Worm (Caenorhabditis elegans) whole organism, young adult: ENCODE measurements around the gene C04H5.1.

Source experiments
- ztf-18 ChIP-seq: sonication (generic microtip); optimal IDR thresholded peaks from 2 replicates; lab custom pipeline; 2016; ENCODE audit warnings: missing genotype, mild to moderate bottlenecking, missing genetic modification characterization, missing compliant biosample characterization
- ztf-25 ChIP-seq: fragments of 200-800 bp; sonication (Bioruptor generic); IDR thresholded peaks from 2 replicates; pipeline ENCODE4 v1.3.6; 2022; ENCODE audit warnings: missing genetic modification reagents, missing genetic modification characterization, missing compliant biosample characterization

- no peak for TF ChIP-seq ztf-25 (GFP tag; lab: Robert Waterston, UW)
- TF ChIP-seq ztf-18: no peak
Observed at ce11 chrII:14494014-14494413, 40.1 kb upstream of the C04H5.1 start.
